Fruit fly (Drosophila melanogaster) S2 (cell line): ENCODE results near the gene CG1105.

ENCODE experiments used
- CG8478 ChIP-seq: fragments of >200 bp; optimal IDR thresholded peaks from 2 replicates; lab custom pipeline; 2018
- CTCF ChIP-seq, 2 experiments: fragments of >200 bp; optimal IDR thresholded peaks; 2 replicates each; lab custom pipeline; 2018

- TF ChIP-seq CG8478 (lab: Kevin White, UChicago) (no peak), CTCF (optimal IDR thresholded peaks at IDR 0.05; lab: Kevin White, UChicago) (no peak)
These were observed 18.5 kb upstream of the CG1105 start for dm6 chr3R:7085455-7085854.
